Fruit fly (Drosophila melanogaster) whole organism, prepupa: ENCODE data around the gene Tango6.

Source experiments
- CG1621 ChIP-seq: fragments of 200-800 bp; sonication (Bioruptor generic); optimal IDR thresholded peaks from 3 replicates; lab custom pipeline; 2018; ENCODE audit warnings: missing biosample characterization, mild to moderate bottlenecking, missing genetic modification characterization
- CG16779 ChIP-seq: fragments of 200-800 bp; sonication (Bioruptor generic); optimal IDR thresholded peaks from 3 replicates; lab custom pipeline; 2017; ENCODE audit warnings: missing biosample characterization, mild to moderate bottlenecking, missing genetic modification characterization
- CG6854 ChIP-seq: fragments of 200-800 bp; sonication (Bioruptor generic); optimal IDR thresholded peaks from 2 replicates; lab custom pipeline; 2017; ENCODE audit warnings: missing biosample characterization, mild to moderate bottlenecking, missing genetic modification characterization
- CG8632 ChIP-seq: fragments of 200-800 bp; sonication (Bioruptor generic); optimal IDR thresholded peaks from 3 replicates; lab custom pipeline; 2016; ENCODE audit warnings: missing biosample characterization, missing genetic modification characterization
- Eip75B ChIP-seq: fragments of 200-800 bp; sonication (Bioruptor generic); optimal IDR thresholded peaks from 3 replicates; lab custom pipeline; 2016; ENCODE audit warnings: missing biosample characterization, missing genetic modification characterization
- Hr4 ChIP-seq: fragments of 200-800 bp; sonication (Bioruptor generic); optimal IDR thresholded peaks from 3 replicates; lab custom pipeline; 2016; ENCODE audit warnings: missing biosample characterization, missing genetic modification characterization
- OdsH ChIP-seq: fragments of 200-800 bp; sonication (Bioruptor generic); optimal IDR thresholded peaks from 3 replicates; lab custom pipeline; 2016; ENCODE audit warnings: missing biosample characterization, missing genetic modification characterization
- Sox15 ChIP-seq: fragments of 200-800 bp; sonication (Bioruptor generic); optimal IDR thresholded peaks from 3 replicates; lab custom pipeline; 2016; ENCODE audit warnings: missing biosample characterization, missing genetic modification characterization
- lz ChIP-seq: fragments of 200-800 bp; sonication (Bioruptor generic); optimal IDR thresholded peaks from 3 replicates; lab custom pipeline; 2016; ENCODE audit warnings: missing biosample characterization, missing genetic modification characterization
- net ChIP-seq: fragments of 200-800 bp; sonication (Bioruptor generic); optimal IDR thresholded peaks from 3 replicates; lab custom pipeline; 2016; ENCODE audit warnings: missing biosample characterization, missing genetic modification characterization
- svp ChIP-seq: fragments of 200-800 bp; sonication (Bioruptor generic); peaks from one replicate; lab custom pipeline; 2016; ENCODE audit warnings: missing biosample characterization, missing genetic modification characterization

DNA sequence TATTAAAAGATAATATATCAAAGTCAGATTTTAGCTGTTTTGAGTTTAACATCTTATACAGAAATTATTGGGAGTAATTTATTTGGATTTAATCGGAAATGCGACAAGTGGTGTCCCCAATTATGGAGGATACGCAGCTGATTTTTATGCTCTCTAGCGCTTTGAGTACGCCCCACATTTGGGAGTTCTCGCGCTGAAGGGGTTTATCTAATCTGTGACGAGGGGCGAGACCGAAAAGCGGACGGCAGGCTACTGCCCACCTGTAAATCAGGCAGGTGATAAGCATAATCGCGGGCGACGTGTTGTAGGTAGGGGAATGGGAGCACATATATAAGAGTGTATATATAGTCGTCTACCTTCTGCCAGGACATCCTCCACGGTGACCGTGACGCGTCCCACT, 931 bp upstream of the Tango6 start:
- TF ChIP-seq Sox15 (GFP tag; lab: Kevin White, UChicago) = no peak
- TF ChIP-seq lz (GFP tag; lab: Kevin White, UChicago) = no peak
- no peak for TF ChIP-seq CG16779 (tag; lab: Kevin White, UChicago)
- no peak for TF ChIP-seq Eip75B
- no peak for TF ChIP-seq CG6854 (GFP tag; lab: Kevin White, UChicago)
- no peak for TF ChIP-seq OdsH (GFP tag; lab: Kevin White, UChicago)
- TF ChIP-seq Hr4 (GFP tag; lab: Kevin White, UChicago) = no peak
- TF ChIP-seq CG8632 = no peak
- no peak for TF ChIP-seq svp (GFP tag; lab: Kevin White, UChicago)
- TF ChIP-seq CG1621 (tag; lab: Kevin White, UChicago) = no peak
- no peak for TF ChIP-seq net (GFP tag; lab: Kevin White, UChicago)
